Worm (Caenorhabditis elegans) whole organism, L4 larva: ENCODE measurements around the gene Y105C5B.9.

Source experiments
- ZK546.5 ChIP-seq, 2 experiments: sonication (generic microtip); optimal IDR thresholded peaks; 2 replicates each; lab custom pipeline; 2017; ENCODE audit warnings: missing biosample characterization in 2 of 2, missing genetic modification characterization in 2 of 2
- egl-43 ChIP-seq: fragments of 200-800 bp; sonication (Bioruptor generic); IDR thresholded peaks from 2 replicates; pipeline ENCODE4 v1.3.6; 2022; ENCODE audit warnings: missing genetic modification reagents, missing genetic modification characterization, missing compliant biosample characterization
- hif-1 ChIP-seq, 2 experiments: sonication (generic microtip); optimal IDR thresholded peaks; 2 replicates each; lab custom pipeline; 2016 to 2017; ENCODE audit warnings: missing compliant biosample characterization in 2 of 2, missing genetic modification characterization in 2 of 2, missing genetic modification reagents in 2 of 2, missing genotype in 2 of 2, mild to moderate bottlenecking in 1 of 2
- nhr-76 ChIP-seq: fragments of 150-350 bp; optimal IDR thresholded peaks from 2 replicates; lab custom pipeline; 2014; ENCODE audit warnings: missing biosample characterization, missing genetic modification characterization

DNA sequence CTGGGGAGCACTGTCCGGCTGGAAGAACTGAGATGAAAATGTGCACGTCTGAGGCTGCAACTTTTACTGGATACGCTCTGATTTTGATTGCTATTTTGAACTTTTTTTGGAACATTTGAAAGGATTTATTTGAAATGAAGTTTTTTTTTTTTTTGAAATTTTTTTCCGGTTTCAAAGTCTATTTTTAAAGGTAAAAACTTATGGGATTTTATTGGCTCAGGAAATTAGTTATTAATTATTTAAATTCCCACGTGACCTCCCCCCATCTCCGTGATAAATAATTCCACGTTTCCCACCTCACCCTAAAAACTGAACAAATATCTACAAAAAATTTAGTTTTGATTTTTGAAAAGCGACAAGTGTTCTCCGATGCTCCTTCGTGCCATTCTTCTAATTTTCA lies 33.9 kb downstream of the Y105C5B.9 start, which contains the start of gene Y105C5B.18:
- TF ChIP-seq hif-1 (tag; optimal IDR thresholded peaks at IDR 0.05; lab: Kevin White, UChicago) (no peak), nhr-76 (no peak), egl-43 (GFP tag; lab: Robert Waterston, UW) (no peak), ZK546.5 (tag; optimal IDR thresholded peaks at IDR 0.05; lab: Kevin White, UChicago) (no peak)
